Worm (Caenorhabditis elegans) whole organism, young adult: ENCODE results near the gene hot-8.

Experiments used
- B0336.3 ChIP-seq: fragments of 200-800 bp; sonication (Bioruptor generic); IDR thresholded peaks from 2 replicates; pipeline ENCODE4 v1.3.6; 2022; ENCODE audit warnings: missing genetic modification characterization, missing compliant biosample characterization
- C17E4.6 ChIP-seq: fragments of 200-800 bp; sonication (Bioruptor generic); IDR thresholded peaks from 2 replicates; pipeline ENCODE4 v1.3.6; 2022; ENCODE audit warnings: missing genetic modification reagents, missing genetic modification characterization, missing compliant biosample characterization
- F10E7.11 ChIP-seq: sonication (generic microtip); optimal IDR thresholded peaks from 2 replicates; lab custom pipeline; 2017; ENCODE audit warnings: mild to moderate bottlenecking, missing genetic modification characterization, moderate library complexity, missing compliant biosample characterization
- F23B12.7 ChIP-seq: sonication (generic microtip); optimal IDR thresholded peaks from 2 replicates; lab custom pipeline; 2017; ENCODE audit warnings: missing genetic modification characterization, mild to moderate bottlenecking, missing compliant biosample characterization, antibody characterized with exemption, moderate library complexity; ENCODE audit not compliant: insufficient read depth
- F55B11.4 ChIP-seq: sonication (generic microtip); optimal IDR thresholded peaks from 2 replicates; lab custom pipeline; 2016; ENCODE audit warnings: missing compliant biosample characterization, missing genetic modification characterization, borderline replicate concordance; ENCODE audit not compliant: insufficient read depth
- T26A5.8 ChIP-seq: sonication (generic microtip); optimal IDR thresholded peaks from 2 replicates; lab custom pipeline; 2016; ENCODE audit warnings: missing genetic modification characterization, missing compliant biosample characterization
- Y56A3A.18 ChIP-seq: fragments of 200-800 bp; sonication (Bioruptor generic); IDR thresholded peaks from 2 replicates; pipeline ENCODE4 v1.3.6; 2022; ENCODE audit warnings: missing genetic modification reagents, missing genetic modification characterization, missing compliant biosample characterization
- Y67H2A.10 ChIP-seq: fragments of 200-800 bp; sonication (Bioruptor generic); conservative IDR thresholded peaks from 2 replicates; pipeline ENCODE4 v1.3.6; 2022; ENCODE audit warnings: missing genetic modification reagents, missing genetic modification characterization, missing compliant biosample characterization
- Y95B8A.8 ChIP-seq: fragments of 200-800 bp; sonication (Bioruptor generic); IDR thresholded peaks from 2 replicates; pipeline ENCODE4 v1.3.6; 2022; ENCODE audit warnings: missing genetic modification reagents, missing genetic modification characterization, missing compliant biosample characterization
- akir-1 ChIP-seq: fragments of 200-800 bp; sonication (Bioruptor generic); optimal IDR thresholded peaks from 2 replicates; lab custom pipeline; 2018; ENCODE audit warnings: mild to moderate bottlenecking, missing genetic modification characterization, moderate library complexity, missing compliant biosample characterization
- ama-1 ChIP-seq, 3 experiments: fragments of 150-350 bp in 1 of 3; sonication (generic microtip) in 2 of 3; optimal IDR thresholded peaks; 2 replicates each; lab custom pipeline; 2014 to 2018; ENCODE audit warnings: missing biosample characterization in 2 of 3, missing genetic modification characterization in 2 of 3, missing genetic modification reagents in 2 of 3
- aptf-3 ChIP-seq: fragments of 200-800 bp; sonication (Bioruptor generic); IDR thresholded peaks from 2 replicates; pipeline ENCODE4 v1.3.6; 2022; ENCODE audit warnings: missing genetic modification characterization, missing compliant biosample characterization
- atf-7 ChIP-seq: sonication (generic microtip); optimal IDR thresholded peaks from 2 replicates; lab custom pipeline; 2017; ENCODE audit warnings: mild to moderate bottlenecking, missing genetic modification characterization, missing compliant biosample characterization
- attf-6 ChIP-seq: fragments of 200-800 bp; sonication (Bioruptor generic); IDR thresholded peaks from 2 replicates; pipeline ENCODE4 v1.3.6; 2022; ENCODE audit warnings: missing genetic modification reagents, missing genetic modification characterization, missing compliant biosample characterization
- bed-1 ChIP-seq: fragments of 200-800 bp; sonication (Bioruptor generic); IDR thresholded peaks from 2 replicates; pipeline ENCODE4 v1.3.6; 2022; ENCODE audit warnings: missing genetic modification reagents, missing genetic modification characterization, missing compliant biosample characterization
- cebp-2 ChIP-seq: fragments of 200-800 bp; sonication (Bioruptor generic); IDR thresholded peaks from 2 replicates; pipeline ENCODE4 v1.3.6; 2022; ENCODE audit warnings: missing genetic modification characterization, missing compliant biosample characterization
- ceh-58 ChIP-seq: fragments of 200-800 bp; sonication (Bioruptor generic); IDR thresholded peaks from 2 replicates; pipeline ENCODE4 v1.3.6; 2022; ENCODE audit warnings: missing genetic modification characterization, missing compliant biosample characterization
- dox-1 ChIP-seq: fragments of 200-800 bp; sonication (Bioruptor generic); IDR thresholded peaks from 2 replicates; pipeline ENCODE4 v1.3.6; 2022; ENCODE audit warnings: missing genetic modification reagents, missing genetic modification characterization, missing compliant biosample characterization
- egl-44 ChIP-seq: fragments of 200-800 bp; sonication (Bioruptor generic); IDR thresholded peaks from 2 replicates; pipeline ENCODE4 v1.3.6; 2022; ENCODE audit warnings: missing genetic modification reagents, missing genetic modification characterization, missing compliant biosample characterization
- ekl-4 ChIP-seq: fragments of 200-800 bp; sonication (Bioruptor generic); IDR thresholded peaks from 2 replicates; pipeline ENCODE4 v1.3.6; 2022; ENCODE audit warnings: missing genetic modification reagents, missing genetic modification characterization, missing compliant biosample characterization
- hlh-26 ChIP-seq: fragments of 200-800 bp; sonication (Bioruptor generic); conservative IDR thresholded peaks from 2 replicates; pipeline ENCODE4 v1.3.6; 2022; ENCODE audit warnings: missing genetic modification reagents, missing genetic modification characterization, missing compliant biosample characterization
- let-526 ChIP-seq: fragments of 200-800 bp; sonication (Bioruptor generic); IDR thresholded peaks from 2 replicates; pipeline ENCODE4 v1.3.6; 2022; ENCODE audit warnings: missing genetic modification reagents, missing genetic modification characterization, missing compliant biosample characterization
- let-607 ChIP-seq, 2 experiments: fragments of 200-800 bp in 1 of 2; sonication (Bioruptor generic) in 1 of 2; sonication (generic microtip) in 1 of 2; optimal IDR thresholded peaks; 2 replicates each; lab custom pipeline; 2016 to 2018; ENCODE audit warnings: mild to moderate bottlenecking in 2 of 2, missing compliant biosample characterization in 2 of 2, missing genetic modification characterization in 2 of 2, moderate library complexity in 2 of 2, missing genotype in 1 of 2
- lin-26 ChIP-seq: fragments of 200-800 bp; sonication (Bioruptor generic); IDR thresholded peaks from 2 replicates; pipeline ENCODE4 v1.3.6; 2022; ENCODE audit warnings: missing genetic modification reagents, missing genetic modification characterization, missing compliant biosample characterization
- lir-1 ChIP-seq: fragments of 200-800 bp; sonication (Bioruptor generic); conservative IDR thresholded peaks from 2 replicates; pipeline ENCODE4 v1.3.6; 2022; ENCODE audit warnings: missing genetic modification reagents, missing genetic modification characterization, missing compliant biosample characterization
- mel-28 ChIP-seq: sonication (generic microtip); optimal IDR thresholded peaks from 2 replicates; lab custom pipeline; 2016; ENCODE audit warnings: borderline replicate concordance, mild to moderate bottlenecking, missing genetic modification characterization, missing compliant biosample characterization
- mes-4 ChIP-seq: sonication (generic microtip); optimal IDR thresholded peaks from 2 replicates; lab custom pipeline; 2016; ENCODE audit warnings: missing genotype, missing genetic modification characterization, missing compliant biosample characterization
- nfya-2 ChIP-seq: fragments of 200-800 bp; sonication (Bioruptor generic); IDR thresholded peaks from 2 replicates; pipeline ENCODE4 v1.3.6; 2022; ENCODE audit warnings: missing genetic modification reagents, missing genetic modification characterization, missing compliant biosample characterization
- nhr-80 ChIP-seq: sonication (generic microtip); optimal IDR thresholded peaks from 2 replicates; lab custom pipeline; 2016; ENCODE audit warnings: missing genetic modification characterization, missing compliant biosample characterization
- sea-2 ChIP-seq: fragments of 200-800 bp; sonication (Bioruptor generic); IDR thresholded peaks from 2 replicates; pipeline ENCODE4 v1.3.6; 2022; ENCODE audit warnings: missing genetic modification characterization, missing compliant biosample characterization
- snpc-1.1 ChIP-seq: sonication (generic microtip); optimal IDR thresholded peaks from 2 replicates; lab custom pipeline; 2017; ENCODE audit warnings: missing genetic modification characterization, mild to moderate bottlenecking, missing compliant biosample characterization, antibody characterized with exemption, moderate library complexity, missing genotype, missing genetic modification reagents; ENCODE audit not compliant: insufficient read depth
- sptf-2 ChIP-seq: fragments of 200-800 bp; sonication (Bioruptor generic); optimal IDR thresholded peaks from 2 replicates; lab custom pipeline; 2018; ENCODE audit warnings: mild to moderate bottlenecking, missing genetic modification characterization, missing compliant biosample characterization
- xnd-1 ChIP-seq: sonication (generic microtip); optimal IDR thresholded peaks from 2 replicates; lab custom pipeline; 2016; ENCODE audit warnings: missing genotype, missing genetic modification reagents, missing genetic modification characterization, missing compliant biosample characterization
- ztf-18 ChIP-seq: sonication (generic microtip); optimal IDR thresholded peaks from 2 replicates; lab custom pipeline; 2016; ENCODE audit warnings: missing genotype, mild to moderate bottlenecking, missing genetic modification characterization, missing compliant biosample characterization
- ztf-6 ChIP-seq: fragments of 200-800 bp; sonication (Bioruptor generic); IDR thresholded peaks from 2 replicates; pipeline ENCODE4 v1.3.6; 2022; ENCODE audit warnings: missing genetic modification reagents, missing genetic modification characterization, missing compliant biosample characterization

hot-8 gene

ce11 chrX:1179984-1180383 is at the start of gene hot-8:
Gene hot-8 (plus strand): TSS chrX:1180284.
- TF ChIP-seq egl-44, result no peak
- no peak for TF ChIP-seq sea-2 (GFP tag; lab: Robert Waterston, UW)
- TF ChIP-seq sptf-2, result no peak
- no peak for TF ChIP-seq ceh-58 (GFP tag; lab: Robert Waterston, UW)

- no peak for TF ChIP-seq nfya-2
- TF ChIP-seq atf-7 (tag; lab: Kevin White, UChicago), result no peak
- no peak for TF ChIP-seq T26A5.8 (tag; lab: Kevin White, UChicago)
- no peak for TF ChIP-seq lin-26 (GFP tag; lab: Robert Waterston, UW)
- TF ChIP-seq F55B11.4, result no peak
- TF ChIP-seq ztf-18 (tag; lab: Kevin White, UChicago), result no peak
- no peak for TF ChIP-seq F10E7.11 (tag; lab: Kevin White, UChicago)
- TF ChIP-seq hlh-26 (GFP tag; lab: Robert Waterston, UW), result no peak
- TF ChIP-seq xnd-1 (tag; lab: Kevin White, UChicago), result no peak
- no peak for TF ChIP-seq snpc-1.1 (tag; lab: Kevin White, UChicago)
- TF ChIP-seq nhr-80, result no peak
- no peak for TF ChIP-seq ekl-4 (GFP tag; lab: Robert Waterston, UW)
- TF ChIP-seq ztf-6 (GFP tag; lab: Robert Waterston, UW), result no peak
- no peak for TF ChIP-seq lir-1
- TF ChIP-seq ama-1 (optimal IDR thresholded peaks at IDR 0.05; lab: Kevin White, UChicago), result no peak
- TF ChIP-seq ama-1 (GFP tag; optimal IDR thresholded peaks at IDR 0.05; lab: Kevin White, UChicago), result no peak
- TF ChIP-seq akir-1, result no peak
- no peak for TF ChIP-seq bed-1 (GFP tag; lab: Robert Waterston, UW)
- no peak for TF ChIP-seq Y56A3A.18 (GFP tag; lab: Robert Waterston, UW)
- no peak for TF ChIP-seq cebp-2 (GFP tag; lab: Robert Waterston, UW)
These were observed 38.5 kb upstream of the hot-8 start for ce11 chrX:1141617-1142016.

DNA sequence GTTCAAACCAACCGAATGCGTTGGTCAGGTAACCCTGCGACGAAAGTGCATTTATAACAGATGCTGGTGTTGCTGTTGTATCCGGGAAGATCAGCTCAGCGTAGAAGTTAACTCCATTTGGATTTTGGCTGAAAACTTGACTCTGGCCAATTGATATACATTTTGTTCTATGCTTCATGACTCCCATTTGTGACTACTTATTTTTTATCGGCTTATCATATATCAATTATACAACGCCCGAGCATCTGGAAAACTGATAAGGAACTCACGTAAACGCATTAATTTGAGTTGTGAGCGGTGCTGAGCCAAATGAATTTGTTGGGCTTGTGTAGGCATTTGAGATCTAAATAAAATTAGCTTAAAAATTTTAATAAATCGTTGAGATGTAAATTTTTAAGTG is 32.7 kb upstream of the hot-8 start:
- TF ChIP-seq attf-6, result no peak
- no peak for TF ChIP-seq snpc-1.1 (tag; lab: Kevin White, UChicago)
- no peak for TF ChIP-seq Y67H2A.10
- TF ChIP-seq aptf-3, result no peak
- no peak for TF ChIP-seq Y95B8A.8 (GFP tag; lab: Robert Waterston, UW)
- TF ChIP-seq F23B12.7 (tag; lab: Kevin White, UChicago), result no peak
- TF ChIP-seq let-526 (GFP tag; lab: Robert Waterston, UW), result no peak
- 0 out of 2 replicates have a peak, but pooled peaks have one; percentile 7 for TF ChIP-seq dox-1

DNA sequence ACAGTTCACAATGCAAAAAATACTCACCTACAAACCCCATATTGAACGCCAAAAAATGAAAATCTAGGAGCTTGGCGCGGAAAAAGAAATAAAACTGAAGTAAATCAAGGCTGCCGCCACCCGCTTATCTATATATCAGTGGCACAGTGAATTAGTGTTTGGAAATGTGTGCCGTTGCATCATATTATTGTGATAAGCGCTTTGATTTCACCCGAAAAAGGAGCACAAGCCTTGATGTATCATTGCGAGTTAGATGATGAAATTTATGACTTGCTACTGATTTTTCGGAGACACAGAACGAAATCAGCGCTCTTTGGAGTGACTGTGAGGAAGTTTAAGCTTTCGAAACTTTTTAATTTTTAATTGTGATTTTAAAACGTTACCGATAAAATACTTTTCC is 31.6 kb upstream of the hot-8 start, which contains the start of the genes R193.2 and R193.6:
R193.2 (minus strand) TSS at position 148 of the 400 bp plus-strand sequence.
R193.6 (plus strand) TSS at position 350 of the 400 bp plus-strand sequence.
- TF ChIP-seq dox-1 (peak; percentile 38; the same call in 1 of the 2 replicates), let-607 (tag; optimal IDR thresholded peaks at IDR 0.05; lab: Kevin White, UChicago) (peak in 1 of 2 experiments; percentile 14), mes-4 (no peak), mel-28 (no peak), C17E4.6 (GFP tag; lab: Robert Waterston, UW) (no peak), nhr-80 (peak; percentile 94), B0336.3 (no peak)
